Fruit fly (Drosophila melanogaster) whole organism, embryonic: ENCODE data around the gene CG15332.

Source experiments
- CG10209 ChIP-seq: fragments of 200-800 bp; sonication (Bioruptor generic); optimal IDR thresholded peaks from 3 replicates; lab custom pipeline; 2017; ENCODE audit warnings: missing biosample characterization, mild to moderate bottlenecking, missing genetic modification characterization, missing genetic modification reagents
- CG10462 ChIP-seq: fragments of 200-800 bp; sonication (Bioruptor generic); optimal IDR thresholded peaks from 2 replicates; lab custom pipeline; 2016; ENCODE audit warnings: missing biosample characterization, missing genetic modification characterization
- CG11247 ChIP-seq: fragments of 200-800 bp; sonication (Bioruptor generic); IDR thresholded peaks from 2 replicates; pipeline ENCODE4 v1.3.6; 2022; ENCODE audit warnings: missing biosample characterization, missing genetic modification characterization
- CG12659 ChIP-seq: fragments of 200-800 bp; sonication (Bioruptor generic); optimal IDR thresholded peaks from 3 replicates; lab custom pipeline; 2017; ENCODE audit warnings: mild to moderate bottlenecking, missing biosample characterization, missing genetic modification reagents, missing genetic modification characterization
- CG12769 ChIP-seq: fragments of 200-800 bp; sonication (Bioruptor generic); optimal IDR thresholded peaks from 2 replicates; lab custom pipeline; 2019; ENCODE audit warnings: missing biosample characterization, mild to moderate bottlenecking, missing genetic modification characterization, moderate library complexity
- CG13123 ChIP-seq: fragments of 200-800 bp; sonication (Bioruptor generic); optimal IDR thresholded peaks from 2 replicates; lab custom pipeline; 2016; ENCODE audit warnings: missing biosample characterization, missing genetic modification characterization
- CG14860 ChIP-seq: fragments of 200-800 bp; sonication (Bioruptor generic); IDR thresholded peaks from 3 replicates; pipeline ENCODE4 v1.3.6; 2022; ENCODE audit warnings: missing biosample characterization, missing genetic modification characterization; ENCODE audit not compliant: partially characterized antibody
- CG16813 ChIP-seq: fragments of 200-800 bp; sonication (Bioruptor generic); IDR thresholded peaks from 3 replicates; pipeline ENCODE4 v1.3.6; 2022; ENCODE audit warnings: missing biosample characterization, missing genetic modification characterization; ENCODE audit not compliant: partially characterized antibody
- CG2199 ChIP-seq: fragments of 200-800 bp; sonication (Bioruptor generic); IDR thresholded peaks from 3 replicates; pipeline ENCODE4 v1.3.6; 2022; ENCODE audit warnings: missing biosample characterization, missing genetic modification characterization
- CG30403 ChIP-seq: fragments of 200-800 bp; sonication (Bioruptor generic); optimal IDR thresholded peaks from 3 replicates; lab custom pipeline; 2016; ENCODE audit warnings: missing biosample characterization, missing genetic modification characterization
- CG30431 ChIP-seq: fragments of 200-800 bp; sonication (Bioruptor generic); optimal IDR thresholded peaks from 2 replicates; lab custom pipeline; 2017; ENCODE audit warnings: missing biosample characterization, missing genetic modification characterization
- CG42726 ChIP-seq: fragments of 200-800 bp; sonication (Bioruptor generic); IDR thresholded peaks from 2 replicates; pipeline ENCODE4 v1.3.6; 2022; ENCODE audit warnings: missing biosample characterization, missing genetic modification characterization; ENCODE audit not compliant: partially characterized antibody
- CG43689 ChIP-seq: fragments of 200-800 bp; sonication (Bioruptor generic); IDR thresholded peaks from 2 replicates; pipeline ENCODE4 v1.3.6; 2022; ENCODE audit warnings: missing biosample characterization, missing genetic modification characterization
- CG4404 ChIP-seq: fragments of 200-800 bp; sonication (Bioruptor generic); IDR thresholded peaks from 2 replicates; pipeline ENCODE4 v1.3.6; 2022; ENCODE audit warnings: missing biosample characterization, missing genetic modification characterization
- CG7271 ChIP-seq: fragments of 200-800 bp; sonication (Bioruptor generic); optimal IDR thresholded peaks from 2 replicates; lab custom pipeline; 2018; ENCODE audit warnings: missing biosample characterization, mild to moderate bottlenecking, missing genetic modification characterization, moderate library complexity
- CG7963 ChIP-seq: fragments of 200-800 bp; sonication (Bioruptor generic); IDR thresholded peaks from 3 replicates; pipeline ENCODE4 v1.3.6; 2022; ENCODE audit warnings: missing biosample characterization, missing genetic modification characterization; ENCODE audit not compliant: partially characterized antibody
- CG7987 ChIP-seq: fragments of 200-800 bp; sonication (Bioruptor generic); optimal IDR thresholded peaks from 2 replicates; lab custom pipeline; 2018; ENCODE audit warnings: missing biosample characterization, mild to moderate bottlenecking, missing genetic modification characterization, moderate library complexity
- CG9609 ChIP-seq: fragments of 200-800 bp; sonication (Bioruptor generic); optimal IDR thresholded peaks from 3 replicates; lab custom pipeline; 2016; ENCODE audit warnings: missing biosample characterization, missing genetic modification characterization
- Dip2 ChIP-seq: fragments of 200-800 bp; sonication (Bioruptor generic); IDR thresholded peaks from 2 replicates; pipeline ENCODE4 v1.3.6; 2022; ENCODE audit warnings: missing biosample characterization, missing genetic modification characterization
- Elba2 ChIP-seq: fragments of 200-800 bp; sonication (Bioruptor generic); optimal IDR thresholded peaks from 3 replicates; lab custom pipeline; 2016; ENCODE audit warnings: missing biosample characterization, missing genetic modification characterization
- HLH3B ChIP-seq: fragments of 200-800 bp; sonication (Bioruptor generic); IDR thresholded peaks from 2 replicates; pipeline ENCODE4 v1.3.6; 2022; ENCODE audit warnings: missing biosample characterization, missing genetic modification characterization
- HLH54F ChIP-seq: fragments of 200-800 bp; sonication (Bioruptor generic); optimal IDR thresholded peaks from 3 replicates; lab custom pipeline; 2016; ENCODE audit warnings: missing biosample characterization, missing genetic modification characterization
- Nf-YA ChIP-seq: fragments of 200-800 bp; sonication (Bioruptor generic); IDR thresholded peaks from 2 replicates; pipeline ENCODE4 v1.3.6; 2022; ENCODE audit warnings: missing biosample characterization, missing genetic modification characterization
- NfI ChIP-seq: fragments of 200-800 bp; sonication (Bioruptor generic); optimal IDR thresholded peaks from 3 replicates; lab custom pipeline; 2018; ENCODE audit warnings: missing biosample characterization, mild to moderate bottlenecking, missing genetic modification characterization, moderate library complexity
- Oaz ChIP-seq: fragments of 200-800 bp; sonication (Bioruptor generic); IDR thresholded peaks from 2 replicates; pipeline ENCODE4 v1.3.6; 2022; ENCODE audit warnings: missing biosample characterization, missing genetic modification characterization
- Poxn ChIP-seq: fragments of 200-800 bp; sonication (Bioruptor generic); IDR thresholded peaks from 2 replicates; pipeline ENCODE4 v1.3.6; 2022; ENCODE audit warnings: missing biosample characterization, missing genetic modification characterization
- Sin3A ChIP-seq: fragments of >200 bp; optimal IDR thresholded peaks from 2 replicates; lab custom pipeline; 2018
- Six4 ChIP-seq: fragments of 200-800 bp; sonication (Bioruptor generic); optimal IDR thresholded peaks from 2 replicates; lab custom pipeline; 2016; ENCODE audit warnings: missing biosample characterization, missing genetic modification characterization
- Sox102F ChIP-seq: fragments of 200-800 bp; sonication (Bioruptor generic); optimal IDR thresholded peaks from 2 replicates; lab custom pipeline; 2018; ENCODE audit warnings: missing biosample characterization, mild to moderate bottlenecking, missing genetic modification characterization, moderate library complexity
- Sry-β ChIP-seq: fragments of 200-800 bp; sonication (Bioruptor generic); optimal IDR thresholded peaks from 2 replicates; lab custom pipeline; 2018; ENCODE audit warnings: missing biosample characterization, mild to moderate bottlenecking, missing genetic modification characterization, moderate library complexity
- Stat92E ChIP-seq, 3 experiments: fragments of >200 bp in 2 of 3; fragments of 200-800 bp in 1 of 3; sonication (Bioruptor generic) in 1 of 3; optimal IDR thresholded peaks; 2 replicates each; lab custom pipeline; 2017 to 2019; ENCODE audit warnings: missing biosample characterization in 3 of 3, missing genetic modification characterization in 3 of 3, mild to moderate bottlenecking in 1 of 3, moderate library complexity in 1 of 3
- bowl ChIP-seq: fragments of 200-800 bp; sonication (Bioruptor generic); IDR thresholded peaks from 2 replicates; pipeline ENCODE4 v1.3.6; 2022; ENCODE audit warnings: missing biosample characterization, missing genetic modification characterization
- caup ChIP-seq: fragments of 200-800 bp; sonication (Bioruptor generic); optimal IDR thresholded peaks from 3 replicates; lab custom pipeline; 2017; ENCODE audit warnings: missing biosample characterization, mild to moderate bottlenecking, missing genetic modification characterization, moderate library complexity; ENCODE audit not compliant: severe bottlenecking
- disco-r ChIP-seq: fragments of 200-800 bp; sonication (Bioruptor generic); optimal IDR thresholded peaks from 2 replicates; lab custom pipeline; 2016; ENCODE audit warnings: missing biosample characterization, missing genetic modification characterization
- exex ChIP-seq: fragments of 200-800 bp; sonication (Bioruptor generic); optimal IDR thresholded peaks from 4 replicates; lab custom pipeline; 2018; ENCODE audit warnings: missing biosample characterization, mild to moderate bottlenecking, missing genetic modification characterization, moderate library complexity
- inv ChIP-seq: fragments of 200-800 bp; sonication (Bioruptor generic); IDR thresholded peaks from 2 replicates; pipeline ENCODE4 v1.3.6; 2022; ENCODE audit warnings: missing biosample characterization, missing genetic modification characterization; ENCODE audit not compliant: partially characterized antibody
- knrl ChIP-seq: fragments of 200-800 bp; sonication (Bioruptor generic); IDR thresholded peaks from 3 replicates; pipeline ENCODE4 v1.3.6; 2022; ENCODE audit warnings: missing biosample characterization, missing genetic modification characterization; ENCODE audit not compliant: partially characterized antibody
- mirr ChIP-seq: fragments of 200-800 bp; sonication (Bioruptor generic); optimal IDR thresholded peaks from 3 replicates; lab custom pipeline; 2018; ENCODE audit warnings: missing biosample characterization, mild to moderate bottlenecking, missing genetic modification characterization
- odd ChIP-seq: fragments of 200-800 bp; sonication (Bioruptor generic); optimal IDR thresholded peaks from 2 replicates; lab custom pipeline; 2017; ENCODE audit warnings: missing biosample characterization, mild to moderate bottlenecking, missing genetic modification characterization
- org-1 ChIP-seq: fragments of 200-800 bp; sonication (Bioruptor generic); optimal IDR thresholded peaks from 2 replicates; lab custom pipeline; 2017; ENCODE audit warnings: missing biosample characterization, missing genetic modification characterization
- pb ChIP-seq: fragments of 200-800 bp; sonication (Bioruptor generic); optimal IDR thresholded peaks from 3 replicates; lab custom pipeline; 2016; ENCODE audit warnings: missing biosample characterization, missing genetic modification characterization
- phol ChIP-seq: fragments of 200-800 bp; sonication (Bioruptor generic); optimal IDR thresholded peaks from 3 replicates; lab custom pipeline; 2018; ENCODE audit warnings: missing biosample characterization, mild to moderate bottlenecking, missing genetic modification characterization, moderate library complexity
- pros ChIP-seq: fragments of 200-800 bp; sonication (Bioruptor generic); optimal IDR thresholded peaks from 3 replicates; lab custom pipeline; 2019; ENCODE audit warnings: missing biosample characterization, mild to moderate bottlenecking, missing genetic modification characterization, moderate library complexity
- pum ChIP-seq: fragments of 200-800 bp; sonication (Bioruptor generic); optimal IDR thresholded peaks from 2 replicates; lab custom pipeline; 2016; ENCODE audit warnings: missing biosample characterization, missing genetic modification characterization
- sd ChIP-seq: fragments of 200-800 bp; sonication (Bioruptor generic); optimal IDR thresholded peaks from 3 replicates; lab custom pipeline; 2018; ENCODE audit warnings: missing biosample characterization, mild to moderate bottlenecking, missing genetic modification characterization, moderate library complexity
- slp2 ChIP-seq: fragments of 200-800 bp; sonication (Bioruptor generic); optimal IDR thresholded peaks from 2 replicates; lab custom pipeline; 2016; ENCODE audit warnings: missing biosample characterization, missing genetic modification characterization
- tgo ChIP-seq: fragments of 200-800 bp; sonication (Bioruptor generic); IDR thresholded peaks from 3 replicates; pipeline ENCODE4 v1.3.6; 2022; ENCODE audit warnings: missing biosample characterization, missing genetic modification characterization
- yki ChIP-seq: fragments of >200 bp; optimal IDR thresholded peaks from 3 replicates; lab custom pipeline; 2018
- zf30C ChIP-seq: fragments of 200-800 bp; sonication (Bioruptor generic); optimal IDR thresholded peaks from 3 replicates; lab custom pipeline; 2018; ENCODE audit warnings: missing biosample characterization, mild to moderate bottlenecking, missing genetic modification characterization
- zfh1 ChIP-seq: fragments of 200-800 bp; sonication (Bioruptor generic); IDR thresholded peaks from 3 replicates; pipeline ENCODE4 v1.3.6; 2022; ENCODE audit warnings: missing biosample characterization, missing genetic modification characterization

Gene CG15332

dm6 chrX:7911983-7912630, 43.7 kb downstream of the CG15332 start, which contains the start of gene snz (continued):
- TF ChIP-seq CG7963 (GFP tag; lab: Robert Waterston, UW) (peak; percentile 58; the same call in 1 of the 3 replicates), mirr (peak; percentile 83), CG9609 (GFP tag; lab: Kevin White, UChicago) (no peak), CG43689 (GFP tag; lab: Robert Waterston, UW) (no peak), disco-r (GFP tag; lab: Kevin White, UChicago) (no peak), CG30403 (GFP tag; lab: Kevin White, UChicago) (no peak), Poxn (GFP tag; lab: Robert Waterston, UW) (no peak), caup (GFP tag; lab: Kevin White, UChicago) (peak; percentile 10), zf30C (GFP tag; lab: Kevin White, UChicago) (no peak), CG12769 (tag; lab: Kevin White, UChicago) (no peak), Sry-β (no peak), pb (GFP tag; lab: Kevin White, UChicago) (no peak), inv (GFP tag; lab: Robert Waterston, UW) (peak; percentile 48; the same call in 1 of the 2 replicates), pum (GFP tag; lab: Kevin White, UChicago) (no peak), CG7271 (no peak), Elba2 (GFP tag; lab: Kevin White, UChicago) (peak; percentile 53), CG11247 (no peak), CG2199 (GFP tag; lab: Robert Waterston, UW) (0 out of 3 replicates have a peak, but pooled peaks have one; percentile 41), CG7987 (peak; percentile 23), pros (GFP tag; lab: Kevin White, UChicago) (no peak), yki (no peak), Stat92E (GFP tag; optimal IDR thresholded peaks at IDR 0.05; lab: Kevin White, UChicago) (no peak), Nf-YA (no peak), CG14860 (GFP tag; lab: Robert Waterston, UW) (peak; percentile 77), CG10209 (GFP tag; lab: Kevin White, UChicago) (no peak), tgo (GFP tag; lab: Robert Waterston, UW) (no peak), CG13123 (GFP tag; lab: Kevin White, UChicago) (no peak), CG42726 (GFP tag; lab: Robert Waterston, UW) (peak; percentile 42; the same call in 1 of the 2 replicates), sd (no peak), HLH54F (no peak), Oaz (GFP tag; lab: Robert Waterston, UW) (no peak), CG30431 (GFP tag; lab: Kevin White, UChicago) (no peak), odd (GFP tag; lab: Kevin White, UChicago) (no peak), CG10462 (GFP tag; lab: Kevin White, UChicago) (no peak), NfI (GFP tag; lab: Kevin White, UChicago) (no peak), Sin3A (peak; percentile 8), bowl (no peak), org-1 (GFP tag; lab: Kevin White, UChicago) (no peak), Dip2 (GFP tag; lab: Robert Waterston, UW) (no peak), knrl (GFP tag; lab: Robert Waterston, UW) (peak; percentile 57; the same call in 2 of the 3 replicates), exex (tag; lab: Kevin White, UChicago) (peak; percentile 68), Sox102F (GFP tag; lab: Kevin White, UChicago) (no peak), phol (tag; lab: Kevin White, UChicago) (no peak), CG4404 (GFP tag; lab: Robert Waterston, UW) (no peak), CG12659 (GFP tag; lab: Kevin White, UChicago) (peak; percentile 31), CG16813 (peak; percentile 71), Six4 (GFP tag; lab: Kevin White, UChicago) (no peak), slp2 (no peak), zfh1 (GFP tag; lab: Robert Waterston, UW) (0 out of 3 replicates have a peak, but pooled peaks have one; percentile 27), HLH3B (GFP tag; lab: Robert Waterston, UW) (no peak)
